Worm (Caenorhabditis elegans) whole organism, mixed stage, embryonic: ENCODE results near the gene ZK185.1.

Source experiments
- M03D4.4 ChIP-seq: sonication (generic microtip); optimal IDR thresholded peaks from 2 replicates; lab custom pipeline; 2017; ENCODE audit warnings: mild to moderate bottlenecking, missing genetic modification characterization, missing compliant biosample characterization
- ces-1 ChIP-seq: fragments of 150-350 bp; optimal IDR thresholded peaks from 2 replicates; lab custom pipeline; 2014; ENCODE audit warnings: missing biosample characterization, missing genetic modification reagents, missing genetic modification characterization
- elt-1 ChIP-seq: sonication (generic microtip); optimal IDR thresholded peaks from 2 replicates; lab custom pipeline; 2017; ENCODE audit warnings: missing genetic modification characterization, mild to moderate bottlenecking, missing compliant biosample characterization, antibody characterized with exemption, moderate library complexity, borderline replicate concordance; ENCODE audit not compliant: insufficient read depth
- lsy-2 ChIP-seq: fragments of 150-350 bp; optimal IDR thresholded peaks from 2 replicates; lab custom pipeline; 2014; ENCODE audit warnings: missing biosample characterization, missing genetic modification characterization
- nhr-237 ChIP-seq: fragments of 150-350 bp; optimal IDR thresholded peaks from 2 replicates; lab custom pipeline; 2014; ENCODE audit warnings: missing biosample characterization, missing genetic modification characterization
- unc-39 ChIP-seq: fragments of 150-350 bp; optimal IDR thresholded peaks from 2 replicates; lab custom pipeline; 2014; ENCODE audit warnings: missing biosample characterization, missing genetic modification characterization
- unc-62 ChIP-seq: fragments of 150-350 bp; optimal IDR thresholded peaks from 2 replicates; lab custom pipeline; 2014; ENCODE audit warnings: missing biosample characterization, missing genetic modification reagents, missing genetic modification characterization
- ztf-11 ChIP-seq: fragments of 150-350 bp; optimal IDR thresholded peaks from 2 replicates; lab custom pipeline; 2014; ENCODE audit warnings: missing biosample characterization, missing genetic modification characterization

- no peak for TF ChIP-seq unc-62 (GFP tag; lab: Kevin White, UChicago)
- TF ChIP-seq unc-39 (tag; lab: Kevin White, UChicago), result no peak
- TF ChIP-seq nhr-237 (tag; lab: Kevin White, UChicago), result no peak
- no peak for TF ChIP-seq lsy-2 (tag; lab: Kevin White, UChicago)
- TF ChIP-seq M03D4.4 (tag; lab: Kevin White, UChicago), result no peak
- no peak for TF ChIP-seq ces-1 (GFP tag; lab: Kevin White, UChicago)
- TF ChIP-seq elt-1 (tag; lab: Kevin White, UChicago), result no peak
- no peak for TF ChIP-seq ztf-11 (tag; lab: Kevin White, UChicago)
Observed at ce11 chrIV:4576847-4577246, 28.5 kb downstream of the ZK185.1 start.
